Fruit fly (Drosophila melanogaster) whole organism, wandering third instar larva: ENCODE measurements around the gene CG9338.

Experiments
- CG9705 ChIP-seq: fragments of 200-800 bp; sonication (Bioruptor generic); optimal IDR thresholded peaks from 2 replicates; lab custom pipeline; 2018; ENCODE audit warnings: missing biosample characterization, mild to moderate bottlenecking, missing genetic modification characterization
- Dfd ChIP-seq: fragments of >200 bp; optimal IDR thresholded peaks from 2 replicates; lab custom pipeline; 2017; ENCODE audit warnings: missing biosample characterization, missing genetic modification characterization
- Hr78 ChIP-seq: fragments of >200 bp; optimal IDR thresholded peaks from 2 replicates; lab custom pipeline; 2017; ENCODE audit warnings: missing biosample characterization, missing genetic modification characterization
- Mio ChIP-seq: sonication (Bioruptor generic); optimal IDR thresholded peaks from 2 replicates; lab custom pipeline; 2016; ENCODE audit warnings: missing biosample characterization, missing genetic modification characterization
- N ChIP-seq: fragments of >200 bp; optimal IDR thresholded peaks from 2 replicates; lab custom pipeline; 2018; ENCODE audit warnings: missing biosample characterization, missing external identifiers, missing genetic modification characterization
- ey ChIP-seq: fragments of 200-800 bp; sonication (Bioruptor generic); optimal IDR thresholded peaks from 2 replicates; lab custom pipeline; 2016; ENCODE audit warnings: missing biosample characterization, missing genetic modification characterization
- fru ChIP-seq: fragments of 200-800 bp; sonication (Bioruptor generic); optimal IDR thresholded peaks from 3 replicates; lab custom pipeline; 2016; ENCODE audit warnings: missing biosample characterization, mild to moderate bottlenecking, missing genetic modification characterization
- usp ChIP-seq: fragments of >200 bp; optimal IDR thresholded peaks from 2 replicates; lab custom pipeline; 2017; ENCODE audit warnings: missing biosample characterization, missing genetic modification characterization

DNA sequence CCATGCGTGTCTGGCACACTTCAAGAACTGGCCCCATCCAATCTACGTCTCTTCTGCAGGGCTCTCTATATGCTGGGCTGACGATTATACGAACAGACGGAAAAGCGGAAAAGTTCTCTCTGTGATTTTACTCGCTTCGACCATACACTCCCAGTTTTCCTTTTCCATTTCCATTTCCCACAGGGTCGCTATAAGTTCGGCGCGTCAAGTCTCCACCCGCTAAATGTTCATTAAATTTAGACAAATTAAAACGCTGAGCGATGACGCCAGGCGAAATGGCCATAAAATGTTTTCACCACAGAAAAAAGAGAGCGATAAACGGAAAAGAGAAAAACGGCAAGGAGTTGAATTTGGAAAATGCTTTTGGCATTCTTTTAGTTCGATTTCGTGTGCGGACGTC lies 2.4 kb downstream of the CG9338 start, which contains the start of gene CG31675:
- no peak for TF ChIP-seq usp (GFP tag; lab: Kevin White, UChicago)
- no peak for TF ChIP-seq N (GFP tag; lab: Kevin White, UChicago)
- no peak for TF ChIP-seq Mio
- TF ChIP-seq Hr78: no peak
- no peak for TF ChIP-seq ey (GFP tag; lab: Kevin White, UChicago)
- no peak for TF ChIP-seq fru
- no peak for TF ChIP-seq Dfd (GFP tag; lab: Kevin White, UChicago)
- TF ChIP-seq CG9705 (GFP tag; lab: Kevin White, UChicago): no peak
